Fruit fly (Drosophila melanogaster): ENCODE results near the gene Eig71Ef.

Gene Eig71Ef

DNA sequence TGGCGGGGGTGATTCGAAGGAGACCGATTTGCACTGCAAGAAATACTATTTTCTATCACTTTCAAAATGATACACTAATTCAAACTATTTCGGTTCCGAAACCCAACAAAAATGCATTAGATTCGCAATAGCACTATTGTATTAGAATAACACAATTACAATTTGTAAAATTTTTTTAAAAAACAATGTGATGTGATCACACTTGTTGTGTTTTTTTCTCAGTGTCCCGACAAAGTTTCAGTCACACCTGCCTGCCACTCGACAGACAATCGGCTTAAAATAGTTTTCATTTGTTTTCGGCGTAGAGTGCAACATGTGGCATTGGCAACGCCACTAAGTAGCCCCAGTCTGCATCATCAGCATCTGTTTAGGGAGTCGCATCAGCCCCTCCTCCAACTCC, 17.9 kb upstream of the Eig71Ef start (continued):
- TF ChIP-seq Camta (GFP tag; optimal IDR thresholded peaks at IDR 0.05): peak; percentile 63
- TF ChIP-seq dysf (GFP tag; IDR thresholded peaks at IDR 0.05): peak; percentile 28; the same call in 1 of the 3 replicates
- TF ChIP-seq unpg (GFP tag; optimal IDR thresholded peaks at IDR 0.05): peak; percentile 80
- no peak for TF ChIP-seq CG2199 (GFP tag; IDR thresholded peaks at IDR 0.05)
- no peak for TF ChIP-seq schlank (tag; optimal IDR thresholded peaks at IDR 0.05)
- peak; percentile 60 for TF ChIP-seq Hr3 (GFP tag; optimal IDR thresholded peaks at IDR 0.05)
- TF ChIP-seq HHEX (GFP tag; optimal IDR thresholded peaks at IDR 0.05): peak; percentile 12
- TF ChIP-seq Dip2 (GFP tag; IDR thresholded peaks at IDR 0.05): no peak
- no peak for TF ChIP-seq sd (tag; optimal IDR thresholded peaks at IDR 0.05)
- no peak for TF ChIP-seq fru (optimal IDR thresholded peaks at IDR 0.05)
- TF ChIP-seq abd-A (tag; optimal IDR thresholded peaks at IDR 0.05): no peak
- peak; percentile 40 for TF ChIP-seq Rx (GFP tag; IDR thresholded peaks at IDR 0.05)
- TF ChIP-seq CG1603 (tag; optimal IDR thresholded peaks at IDR 0.05): peak; percentile 92
- TF ChIP-seq Xrp1 (GFP tag; IDR thresholded peaks at IDR 0.05): peak; percentile 92
- TF ChIP-seq eve (GFP tag; optimal IDR thresholded peaks at IDR 0.05): peak in 1 of 2 experiments; percentile 52
- no peak for TF ChIP-seq CG34224 (GFP tag; IDR thresholded peaks at IDR 0.05; ENCODE audit: partially characterized antibody)
- TF ChIP-seq CG2875 (GFP tag; optimal IDR thresholded peaks at IDR 0.05): peak; percentile 74
- TF ChIP-seq so (GFP tag; IDR thresholded peaks at IDR 0.05): peak; percentile 62; the same call in 1 of the 3 replicates
- peak; percentile 59 for TF ChIP-seq sim (GFP tag; IDR thresholded peaks at IDR 0.05)
- peak; percentile 8 for TF ChIP-seq CG3065 (GFP tag; optimal IDR thresholded peaks at IDR 0.05)
- TF ChIP-seq Jarid2 (GFP tag; optimal IDR thresholded peaks at IDR 0.05): no peak
- TF ChIP-seq zen2 (GFP tag; IDR thresholded peaks at IDR 0.05; ENCODE audit: partially characterized antibody): no peak
- no peak for TF ChIP-seq tna (GFP tag; IDR thresholded peaks at IDR 0.05; ENCODE audit: partially characterized antibody)
- no peak for TF ChIP-seq pho (GFP tag; optimal IDR thresholded peaks at IDR 0.05)
- no peak for TF ChIP-seq her (GFP tag; optimal IDR thresholded peaks at IDR 0.05)
- TF ChIP-seq NfI (GFP tag; optimal IDR thresholded peaks at IDR 0.05): no peak
- TF ChIP-seq CG3838 (GFP tag; optimal IDR thresholded peaks at IDR 0.05): no peak
- TF ChIP-seq rib (GFP tag; IDR thresholded peaks at IDR 0.05): no peak
- no peak for TF ChIP-seq CG13296 (GFP tag; optimal IDR thresholded peaks at IDR 0.05)
- TF ChIP-seq CG7786 (GFP tag; optimal IDR thresholded peaks at IDR 0.05): peak; percentile 44
- TF ChIP-seq Tbp (GFP tag; optimal IDR thresholded peaks at IDR 0.05): no peak
- peak; percentile 9 for TF ChIP-seq CG1792 (GFP tag; optimal IDR thresholded peaks at IDR 0.05)
- no peak for TF ChIP-seq wor (GFP tag; IDR thresholded peaks at IDR 0.05)
- no peak for TF ChIP-seq D (optimal IDR thresholded peaks at IDR 0.05)
- peak; percentile 78 for TF ChIP-seq D (GFP tag; optimal IDR thresholded peaks at IDR 0.05)
- no peak for TF ChIP-seq fd102C (GFP tag; optimal IDR thresholded peaks at IDR 0.05)
- no peak for TF ChIP-seq MBD-R2 (GFP tag; IDR thresholded peaks at IDR 0.05)
- no peak for TF ChIP-seq Max (GFP tag; optimal IDR thresholded peaks at IDR 0.05)
- TF ChIP-seq tgo (GFP tag; IDR thresholded peaks at IDR 0.05): no peak; the same call in 2 of the 3 replicates
- no peak for TF ChIP-seq Lpt (GFP tag; optimal IDR thresholded peaks at IDR 0.05)
- TF ChIP-seq grn (GFP tag; optimal IDR thresholded peaks at IDR 0.05): no peak
- TF ChIP-seq en (GFP tag; optimal IDR thresholded peaks at IDR 0.05): no peak
- TF ChIP-seq CG3281 (GFP tag; optimal IDR thresholded peaks at IDR 0.05): no peak
- peak; percentile 26 for TF ChIP-seq lilli (GFP tag; optimal IDR thresholded peaks at IDR 0.05)
- TF ChIP-seq h (optimal IDR thresholded peaks at IDR 0.05): no peak
- no peak; the same call in 2 of the 3 replicates for TF ChIP-seq Optix (GFP tag; IDR thresholded peaks at IDR 0.05)
- TF ChIP-seq lmd (GFP tag; IDR thresholded peaks at IDR 0.05): peak; percentile 50; the same call in 1 of the 2 replicates
- TF ChIP-seq BtbVII (GFP tag; optimal IDR thresholded peaks at IDR 0.05): no peak
- TF ChIP-seq Oli (tag; optimal IDR thresholded peaks at IDR 0.05): peak; percentile 74
- TF ChIP-seq CG9817 (tag; optimal IDR thresholded peaks at IDR 0.05): no peak
- TF ChIP-seq stwl (tag; optimal IDR thresholded peaks at IDR 0.05): peak; percentile 44
- peak; percentile 81 for TF ChIP-seq CG15601 (tag; optimal IDR thresholded peaks at IDR 0.05)
- TF ChIP-seq Nf-YB (GFP tag; optimal IDR thresholded peaks at IDR 0.05): peak; percentile 45

Data from whole organism, embryonic.